Fruit fly (Drosophila melanogaster) whole organism, embryonic: ENCODE measurements around the gene UQCR-C1.

ENCODE experiments used
- ATbp ChIP-seq: fragments of 200-800 bp; sonication (Bioruptor generic); optimal IDR thresholded peaks from 2 replicates; lab custom pipeline; 2017; ENCODE audit warnings: missing biosample characterization, mild to moderate bottlenecking, missing genetic modification characterization, missing genetic modification reagents
- Antp ChIP-seq: fragments of 200-800 bp; sonication (Bioruptor generic); optimal IDR thresholded peaks from 3 replicates; lab custom pipeline; 2016; ENCODE audit warnings: missing biosample characterization, missing genetic modification characterization
- Atf-2 ChIP-seq: fragments of 200-800 bp; sonication (Bioruptor generic); optimal IDR thresholded peaks from 2 replicates; lab custom pipeline; 2016; ENCODE audit warnings: missing biosample characterization, missing genetic modification characterization
- CG1024 ChIP-seq: fragments of 200-800 bp; sonication (Bioruptor generic); IDR thresholded peaks from 2 replicates; pipeline ENCODE4 v1.3.6; 2022; ENCODE audit warnings: missing biosample characterization, missing genetic modification characterization
- CG11504 ChIP-seq: fragments of 200-800 bp; sonication (Bioruptor generic); optimal IDR thresholded peaks from 3 replicates; lab custom pipeline; 2019; ENCODE audit warnings: missing biosample characterization, mild to moderate bottlenecking, missing genetic modification characterization, moderate library complexity
- CG12155 ChIP-seq: fragments of 200-800 bp; sonication (Bioruptor generic); optimal IDR thresholded peaks from 3 replicates; lab custom pipeline; 2016; ENCODE audit warnings: missing biosample characterization, missing genetic modification characterization
- CG14965 ChIP-seq: fragments of 200-800 bp; sonication (Bioruptor generic); optimal IDR thresholded peaks from 2 replicates; lab custom pipeline; 2016; ENCODE audit warnings: missing biosample characterization, missing genetic modification characterization, borderline replicate concordance
- CG18011 ChIP-seq: fragments of 200-800 bp; sonication (Bioruptor generic); optimal IDR thresholded peaks from 2 replicates; lab custom pipeline; 2017; ENCODE audit warnings: missing biosample characterization, missing genetic modification characterization, mild to moderate bottlenecking, moderate library complexity, missing genotype
- CG33213 ChIP-seq: fragments of 200-800 bp; sonication (Bioruptor generic); optimal IDR thresholded peaks from 3 replicates; lab custom pipeline; 2016; ENCODE audit warnings: missing biosample characterization, missing genetic modification characterization
- CG3838 ChIP-seq: fragments of 200-800 bp; sonication (Bioruptor generic); optimal IDR thresholded peaks from 3 replicates; lab custom pipeline; 2016; ENCODE audit warnings: missing biosample characterization, missing genetic modification characterization
- CG4707 ChIP-seq: fragments of 200-800 bp; sonication (Bioruptor generic); optimal IDR thresholded peaks from 2 replicates; lab custom pipeline; 2018; ENCODE audit warnings: missing biosample characterization, mild to moderate bottlenecking, missing genetic modification characterization, moderate library complexity
- CG4730 ChIP-seq: fragments of 200-800 bp; sonication (Bioruptor generic); IDR thresholded peaks from 2 replicates; pipeline ENCODE4 v1.3.6; 2022; ENCODE audit warnings: missing biosample characterization, missing genetic modification characterization
- CG5953 ChIP-seq: fragments of 200-800 bp; sonication (Bioruptor generic); IDR thresholded peaks from 2 replicates; pipeline ENCODE4 v1.3.6; 2022; ENCODE audit warnings: missing biosample characterization, missing genetic modification characterization
- CG6683 ChIP-seq: fragments of 200-800 bp; sonication (Bioruptor generic); optimal IDR thresholded peaks from 2 replicates; lab custom pipeline; 2017; ENCODE audit warnings: missing biosample characterization, mild to moderate bottlenecking, missing genetic modification characterization, missing genetic modification reagents
- CG6854 ChIP-seq: fragments of 200-800 bp; sonication (Bioruptor generic); optimal IDR thresholded peaks from 3 replicates; lab custom pipeline; 2017; ENCODE audit warnings: missing biosample characterization, mild to moderate bottlenecking, missing genetic modification characterization
- CG7987 ChIP-seq: fragments of 200-800 bp; sonication (Bioruptor generic); optimal IDR thresholded peaks from 2 replicates; lab custom pipeline; 2018; ENCODE audit warnings: missing biosample characterization, mild to moderate bottlenecking, missing genetic modification characterization, moderate library complexity
- Dfd ChIP-seq, 2 experiments: fragments of >200 bp; optimal IDR thresholded peaks; 2 replicates each; lab custom pipeline; 2017; ENCODE audit warnings: missing biosample characterization in 2 of 2, missing genetic modification characterization in 2 of 2
- Dip2 ChIP-seq: fragments of 200-800 bp; sonication (Bioruptor generic); IDR thresholded peaks from 2 replicates; pipeline ENCODE4 v1.3.6; 2022; ENCODE audit warnings: missing biosample characterization, missing genetic modification characterization
- Drgx ChIP-seq: fragments of 200-800 bp; sonication (Bioruptor generic); IDR thresholded peaks from 2 replicates; pipeline ENCODE4 v1.3.6; 2022; ENCODE audit warnings: missing biosample characterization, missing genetic modification characterization
- Hey ChIP-seq: fragments of 200-800 bp; sonication (Bioruptor generic); optimal IDR thresholded peaks from 3 replicates; lab custom pipeline; 2018; ENCODE audit warnings: missing biosample characterization, mild to moderate bottlenecking, missing genetic modification characterization
- Hr39 ChIP-seq: fragments of >200 bp; optimal IDR thresholded peaks from 2 replicates; lab custom pipeline; 2017
- Med ChIP-seq: fragments of 200-800 bp; sonication (Bioruptor generic); peaks from one replicate; lab custom pipeline; 2016; ENCODE audit warnings: missing biosample characterization, missing genetic modification characterization, mild to moderate bottlenecking, inconsistent platforms, moderate library complexity
- Meics ChIP-seq: fragments of 200-800 bp; sonication (Bioruptor generic); optimal IDR thresholded peaks from 2 replicates; lab custom pipeline; 2017; ENCODE audit warnings: missing biosample characterization, mild to moderate bottlenecking, missing genetic modification characterization
- Mrtf ChIP-seq: fragments of 200-800 bp; sonication (Bioruptor generic); IDR thresholded peaks from 3 replicates; pipeline ENCODE4 v1.3.6; 2022; ENCODE audit warnings: missing biosample characterization, missing genetic modification characterization
- NfI ChIP-seq: fragments of 200-800 bp; sonication (Bioruptor generic); optimal IDR thresholded peaks from 3 replicates; lab custom pipeline; 2018; ENCODE audit warnings: missing biosample characterization, mild to moderate bottlenecking, missing genetic modification characterization, moderate library complexity
- Oli ChIP-seq: fragments of 200-800 bp; sonication (Bioruptor generic); optimal IDR thresholded peaks from 2 replicates; lab custom pipeline; 2018; ENCODE audit warnings: missing biosample characterization, mild to moderate bottlenecking, missing genetic modification characterization, moderate library complexity
- Six4 ChIP-seq: fragments of 200-800 bp; sonication (Bioruptor generic); optimal IDR thresholded peaks from 2 replicates; lab custom pipeline; 2016; ENCODE audit warnings: missing biosample characterization, missing genetic modification characterization
- Sry-δ ChIP-seq: fragments of 200-800 bp; sonication (Bioruptor generic); optimal IDR thresholded peaks from 2 replicates; lab custom pipeline; 2016; ENCODE audit warnings: missing biosample characterization, missing genetic modification characterization
- ase ChIP-seq: fragments of 200-800 bp; sonication (Bioruptor generic); IDR thresholded peaks from 3 replicates; pipeline ENCODE4 v1.3.6; 2022; ENCODE audit warnings: missing biosample characterization, missing genetic modification characterization
- az2 ChIP-seq: fragments of 200-800 bp; sonication (Bioruptor generic); optimal IDR thresholded peaks from 3 replicates; lab custom pipeline; 2016; ENCODE audit warnings: missing biosample characterization, missing genetic modification characterization
- bsh ChIP-seq, 2 experiments: fragments of 200-800 bp; sonication (Bioruptor generic); optimal IDR thresholded peaks; 2 replicates each; lab custom pipeline; 2017 to 2018; ENCODE audit warnings: mild to moderate bottlenecking in 2 of 2, missing biosample characterization in 2 of 2, missing genetic modification characterization in 2 of 2, moderate library complexity in 1 of 2
- chif ChIP-seq, 2 experiments: fragments of 200-800 bp; sonication (Bioruptor generic); optimal IDR thresholded peaks; 3 replicates each; lab custom pipeline; 2016; ENCODE audit warnings: missing biosample characterization in 2 of 2, missing genetic modification characterization in 2 of 2
- crc ChIP-seq: fragments of 200-800 bp; sonication (Bioruptor generic); optimal IDR thresholded peaks from 2 replicates; lab custom pipeline; 2016; ENCODE audit warnings: missing biosample characterization, missing genetic modification characterization
- croc ChIP-seq: fragments of 200-800 bp; sonication (Bioruptor generic); conservative IDR thresholded peaks from 3 replicates; pipeline ENCODE4 v1.3.6; 2022; ENCODE audit warnings: missing biosample characterization, missing genetic modification characterization
- ems ChIP-seq: fragments of 200-800 bp; sonication (Bioruptor generic); optimal IDR thresholded peaks from 3 replicates; lab custom pipeline; 2016; ENCODE audit warnings: missing biosample characterization, missing genetic modification characterization
- jing ChIP-seq: fragments of 200-800 bp; sonication (Bioruptor generic); optimal IDR thresholded peaks from 2 replicates; lab custom pipeline; 2018; ENCODE audit warnings: missing biosample characterization, mild to moderate bottlenecking, missing genetic modification characterization
- knrl ChIP-seq: fragments of 200-800 bp; sonication (Bioruptor generic); IDR thresholded peaks from 3 replicates; pipeline ENCODE4 v1.3.6; 2022; ENCODE audit warnings: missing biosample characterization, missing genetic modification characterization; ENCODE audit not compliant: partially characterized antibody
- nom ChIP-seq: fragments of 200-800 bp; sonication (Bioruptor generic); optimal IDR thresholded peaks from 2 replicates; lab custom pipeline; 2017; ENCODE audit warnings: missing biosample characterization, missing genetic modification characterization, mild to moderate bottlenecking, moderate library complexity, missing genetic modification reagents
- peb ChIP-seq: fragments of 200-800 bp; sonication (Bioruptor generic); IDR thresholded peaks from 2 replicates; pipeline ENCODE4 v1.3.6; 2022; ENCODE audit warnings: missing biosample characterization, missing genetic modification characterization
- phol ChIP-seq: fragments of 200-800 bp; sonication (Bioruptor generic); optimal IDR thresholded peaks from 3 replicates; lab custom pipeline; 2018; ENCODE audit warnings: missing biosample characterization, mild to moderate bottlenecking, missing genetic modification characterization, moderate library complexity
- pzg ChIP-seq: fragments of 200-800 bp; sonication (Bioruptor generic); optimal IDR thresholded peaks from 3 replicates; lab custom pipeline; 2018; ENCODE audit warnings: missing biosample characterization, mild to moderate bottlenecking, missing genetic modification characterization, moderate library complexity
- ranshi ChIP-seq: fragments of 200-800 bp; sonication (Bioruptor generic); IDR thresholded peaks from 2 replicates; pipeline ENCODE4 v1.3.6; 2022; ENCODE audit warnings: missing biosample characterization, missing genetic modification characterization
- run ChIP-seq: fragments of 200-800 bp; sonication (Bioruptor generic); optimal IDR thresholded peaks from 3 replicates; lab custom pipeline; 2018; ENCODE audit warnings: missing biosample characterization, mild to moderate bottlenecking, missing genetic modification characterization
- unpg ChIP-seq: fragments of 200-800 bp; sonication (Bioruptor generic); optimal IDR thresholded peaks from 3 replicates; lab custom pipeline; 2018; ENCODE audit warnings: missing biosample characterization, mild to moderate bottlenecking, missing genetic modification characterization, moderate library complexity
- zfh1 ChIP-seq: fragments of 200-800 bp; sonication (Bioruptor generic); IDR thresholded peaks from 3 replicates; pipeline ENCODE4 v1.3.6; 2022; ENCODE audit warnings: missing biosample characterization, missing genetic modification characterization

Gene UQCR-C1

DNA sequence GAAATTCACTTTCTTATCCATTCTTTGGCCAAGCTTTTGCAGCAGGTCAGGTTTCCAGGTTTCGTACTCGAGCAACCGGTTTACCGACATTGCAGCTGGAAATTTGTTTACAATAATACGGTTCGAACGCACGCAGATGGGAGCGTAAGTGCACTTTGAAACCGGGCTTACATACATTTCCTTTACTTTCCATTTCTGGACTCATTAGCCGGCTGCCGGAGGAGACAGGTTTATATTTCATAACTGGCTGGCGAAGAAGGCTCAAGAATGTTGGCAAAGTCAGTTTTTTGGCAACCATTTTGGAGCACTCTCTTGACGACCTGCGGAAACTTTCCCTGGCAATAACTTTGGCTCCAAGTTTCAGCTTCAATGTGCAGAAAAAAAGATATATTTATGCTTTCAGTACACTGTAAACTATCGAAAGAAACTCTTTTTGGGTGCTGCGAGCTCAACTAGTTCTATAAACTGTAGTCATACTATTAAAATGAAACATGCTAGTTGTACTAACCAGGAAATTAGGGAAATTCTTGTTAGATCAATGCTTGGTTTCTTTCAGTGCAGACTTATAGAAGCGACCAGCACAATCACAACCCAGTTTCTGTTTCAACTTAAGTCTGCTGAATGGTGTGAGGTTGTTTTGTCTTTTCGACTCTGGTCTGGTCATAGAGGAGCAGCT, 43.0 kb upstream of the UQCR-C1 start (continued):
- TF ChIP-seq Drgx (GFP tag; lab: Robert Waterston, UW) (peak; percentile 78), Med (GFP tag; lab: Kevin White, UChicago) (peak; percentile 63), Oli (tag; lab: Kevin White, UChicago) (no peak), peb (no peak), pzg (GFP tag; lab: Kevin White, UChicago) (no peak), unpg (GFP tag; lab: Kevin White, UChicago) (no peak), CG11504 (tag; lab: Kevin White, UChicago) (peak; percentile 8), ase (GFP tag; lab: Robert Waterston, UW) (0 out of 3 replicates have a peak, but pooled peaks have one; percentile 9), bsh (GFP tag; optimal IDR thresholded peaks at IDR 0.05; lab: Kevin White, UChicago) (peak in 1 of 2 experiments; percentile 49), CG33213 (GFP tag; lab: Kevin White, UChicago) (no peak)
- TF ChIP-seq, all 482 proteins: peak for 21

DNA sequence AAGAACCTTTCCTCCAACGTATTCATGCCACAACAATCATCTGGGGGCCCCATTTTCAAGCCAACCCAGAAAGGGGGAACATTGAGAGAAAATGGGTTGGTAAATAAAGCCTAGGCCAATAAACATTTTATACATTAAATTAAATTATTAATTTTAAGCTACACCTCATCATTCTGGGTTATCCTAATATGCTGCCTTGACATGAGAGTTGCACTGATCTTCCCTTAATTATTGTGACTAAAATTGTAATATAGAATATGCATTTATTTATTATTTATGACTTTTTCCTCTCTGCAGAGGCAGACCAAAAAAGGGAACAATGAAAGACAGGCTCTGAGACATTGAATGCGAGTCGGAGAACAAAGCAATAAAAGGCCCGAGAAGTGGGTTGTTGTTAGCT, 42.2 kb upstream of the UQCR-C1 start:
- TF ChIP-seq CG4707, result no peak
- peak; percentile 40; the same call in 1 of the 2 replicates for TF ChIP-seq Drgx (GFP tag; lab: Robert Waterston, UW)
- TF ChIP-seq CG5953 (GFP tag; lab: Robert Waterston, UW), result no peak
- peak in 1 of 2 experiments; percentile 44 for TF ChIP-seq bsh (GFP tag; optimal IDR thresholded peaks at IDR 0.05; lab: Kevin White, UChicago)
- no peak for TF ChIP-seq ems (GFP tag; lab: Kevin White, UChicago)
- no peak for TF ChIP-seq chif (GFP tag; optimal IDR thresholded peaks at IDR 0.05; lab: Kevin White, UChicago)

DNA sequence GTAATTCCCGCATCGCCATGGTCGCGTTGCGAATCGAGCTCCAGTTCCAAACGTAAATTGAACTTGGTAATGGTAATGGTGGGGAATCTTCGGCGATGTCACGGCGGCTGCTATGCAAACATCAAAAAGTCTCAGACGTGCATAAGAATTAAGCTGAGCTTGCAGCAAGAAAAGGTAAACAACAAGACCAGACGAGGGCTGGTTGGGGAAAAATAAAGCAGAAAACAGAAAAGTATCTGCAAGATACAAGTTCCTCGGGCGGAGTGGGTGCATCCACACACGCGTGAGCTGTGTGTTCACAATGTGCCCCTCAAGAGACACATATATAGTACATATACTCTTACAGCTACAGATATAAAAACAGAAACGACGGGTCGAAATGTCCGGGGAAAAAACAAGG, 37.4 kb upstream of the UQCR-C1 start:
- TF ChIP-seq zfh1 (GFP tag; lab: Robert Waterston, UW) (no peak), jing (GFP tag; lab: Kevin White, UChicago) (no peak), Hr39 (lab: Kevin White, UChicago) (no peak), CG6683 (GFP tag; lab: Kevin White, UChicago) (no peak), NfI (no peak), nom (GFP tag; lab: Kevin White, UChicago) (peak; percentile 35)
- TF ChIP-seq, all 482 proteins: peak for 1

DNA sequence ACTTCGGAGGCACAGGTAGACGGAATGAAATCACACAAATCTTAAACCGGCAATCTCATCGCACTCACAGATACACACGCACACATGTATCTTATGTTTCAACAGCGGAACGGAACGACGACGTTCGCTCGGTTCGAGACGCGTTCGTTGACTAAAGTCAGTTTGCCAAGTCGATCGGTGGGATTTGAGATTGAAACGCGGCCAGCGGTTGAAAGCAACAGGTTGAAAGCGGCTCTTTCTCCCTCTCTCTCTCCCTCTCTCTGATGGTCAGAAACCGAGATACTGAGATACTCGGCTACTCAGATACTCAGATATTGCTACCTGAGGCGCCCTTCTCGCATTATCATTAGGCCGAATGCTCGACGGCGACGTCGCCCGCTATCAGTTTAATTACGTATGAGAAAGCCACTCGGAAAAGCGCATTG, 36.3 kb upstream of the UQCR-C1 start:
- TF ChIP-seq croc (GFP tag; lab: Robert Waterston, UW) (no peak), CG14965 (no peak), CG1024 (GFP tag; lab: Robert Waterston, UW) (no peak), CG7987 (GFP tag; lab: Kevin White, UChicago) (peak; percentile 74), Six4 (no peak), Hey (tag; lab: Kevin White, UChicago) (peak; percentile 38), Mrtf (GFP tag; lab: Robert Waterston, UW) (no peak), Dfd (GFP tag; optimal IDR thresholded peaks at IDR 0.05; lab: Kevin White, UChicago) (no peak), ranshi (no peak), Atf-2 (GFP tag; lab: Kevin White, UChicago) (no peak), run (tag; lab: Kevin White, UChicago) (no peak), CG4730 (GFP tag; lab: Robert Waterston, UW) (no peak), crc (no peak), CG12155 (no peak), CG18011 (GFP tag; lab: Kevin White, UChicago) (peak; percentile 9), Meics (peak; percentile 60), ATbp (GFP tag; lab: Kevin White, UChicago) (peak; percentile 8), Antp (GFP tag; lab: Kevin White, UChicago) (no peak), CG3838 (GFP tag; lab: Kevin White, UChicago) (no peak), Sry-δ (GFP tag; lab: Kevin White, UChicago) (no peak), az2 (GFP tag; lab: Kevin White, UChicago) (no peak), Dip2 (no peak), knrl (GFP tag; lab: Robert Waterston, UW) (no peak), CG6854 (GFP tag; lab: Kevin White, UChicago) (peak; percentile 79), phol (tag; lab: Kevin White, UChicago) (no peak), pzg (GFP tag; lab: Kevin White, UChicago) (no peak)
